Worm (Caenorhabditis elegans) whole organism, mixed stage, embryonic: ENCODE data around the gene nhr-91.

Experiments used
- M03D4.4 ChIP-seq: sonication (generic microtip); optimal IDR thresholded peaks from 2 replicates; lab custom pipeline; 2017; ENCODE audit warnings: mild to moderate bottlenecking, missing genetic modification characterization, missing compliant biosample characterization
- ceh-43 ChIP-seq: fragments of 200-800 bp; sonication (Bioruptor generic); optimal IDR thresholded peaks from 2 replicates; lab custom pipeline; 2018; ENCODE audit warnings: mild to moderate bottlenecking, missing genetic modification characterization, moderate library complexity, missing compliant biosample characterization
- elt-1 ChIP-seq: sonication (generic microtip); optimal IDR thresholded peaks from 2 replicates; lab custom pipeline; 2017; ENCODE audit warnings: missing genetic modification characterization, mild to moderate bottlenecking, missing compliant biosample characterization, antibody characterized with exemption, moderate library complexity, borderline replicate concordance; ENCODE audit not compliant: insufficient read depth
- lin-13 ChIP-seq: fragments of 150-350 bp; optimal IDR thresholded peaks from 2 replicates; lab custom pipeline; 2014; ENCODE audit warnings: missing biosample characterization, missing genetic modification characterization
- lsy-2 ChIP-seq: fragments of 150-350 bp; optimal IDR thresholded peaks from 2 replicates; lab custom pipeline; 2014; ENCODE audit warnings: missing biosample characterization, missing genetic modification characterization
- mab-5 ChIP-seq: fragments of 150-350 bp; optimal IDR thresholded peaks from 2 replicates; lab custom pipeline; 2014; ENCODE audit warnings: missing biosample characterization, missing genetic modification characterization
- mep-1 ChIP-seq: fragments of 150-350 bp; optimal IDR thresholded peaks from 2 replicates; lab custom pipeline; 2017; ENCODE audit warnings: missing biosample characterization, missing genetic modification reagents, missing genetic modification characterization, inconsistent platforms
- nhr-12 ChIP-seq: fragments of 150-350 bp; optimal IDR thresholded peaks from 2 replicates; lab custom pipeline; 2014; ENCODE audit warnings: missing biosample characterization, missing genetic modification characterization
- nhr-237 ChIP-seq: fragments of 150-350 bp; optimal IDR thresholded peaks from 2 replicates; lab custom pipeline; 2014; ENCODE audit warnings: missing biosample characterization, missing genetic modification characterization
- nhr-28 ChIP-seq: fragments of 150-350 bp; optimal IDR thresholded peaks from 2 replicates; lab custom pipeline; 2014; ENCODE audit warnings: missing biosample characterization, missing genetic modification characterization
- pha-4 ChIP-seq: fragments of 150-350 bp; optimal IDR thresholded peaks from 2 replicates; lab custom pipeline; 2018; ENCODE audit warnings: missing biosample characterization, missing genetic modification reagents, missing genetic modification characterization
- unc-62 ChIP-seq: fragments of 150-350 bp; optimal IDR thresholded peaks from 2 replicates; lab custom pipeline; 2014; ENCODE audit warnings: missing biosample characterization, missing genetic modification reagents, missing genetic modification characterization
- ztf-11 ChIP-seq: fragments of 150-350 bp; optimal IDR thresholded peaks from 2 replicates; lab custom pipeline; 2014; ENCODE audit warnings: missing biosample characterization, missing genetic modification characterization

- TF ChIP-seq lin-13 (tag; lab: Kevin White, UChicago) (no peak), nhr-12 (tag; lab: Kevin White, UChicago) (no peak), lsy-2 (tag; lab: Kevin White, UChicago) (no peak), ztf-11 (tag; lab: Kevin White, UChicago) (no peak), mab-5 (tag; lab: Kevin White, UChicago) (no peak), nhr-237 (tag; lab: Kevin White, UChicago) (no peak), pha-4 (tag; lab: Kevin White, UChicago) (no peak), elt-1 (tag; lab: Kevin White, UChicago) (no peak), ceh-43 (GFP tag; lab: Kevin White, UChicago) (no peak), M03D4.4 (tag; lab: Kevin White, UChicago) (no peak), nhr-28 (tag; lab: Kevin White, UChicago) (no peak), mep-1 (no peak), unc-62 (GFP tag; lab: Kevin White, UChicago) (no peak)
These were observed 36.2 kb upstream of the nhr-91 start for ce11 chrX:15272925-15273324.
